Worm (Caenorhabditis elegans) whole organism, mixed stage, embryonic: ENCODE data around the gene srz-94.

ENCODE experiments used
- ceh-83 ChIP-seq: fragments of 200-800 bp; sonication (Bioruptor generic); optimal IDR thresholded peaks from 2 replicates; lab custom pipeline; 2018; ENCODE audit warnings: mild to moderate bottlenecking, missing genetic modification characterization, missing compliant biosample characterization
- pha-4 ChIP-seq: fragments of 150-350 bp; optimal IDR thresholded peaks from 2 replicates; lab custom pipeline; 2018; ENCODE audit warnings: missing biosample characterization, missing genetic modification reagents, missing genetic modification characterization
- snpc-4 ChIP-seq: fragments of 150-350 bp; optimal IDR thresholded peaks from 2 replicates; lab custom pipeline; 2014; ENCODE audit warnings: missing biosample characterization, missing genetic modification characterization
- ztf-11 ChIP-seq: fragments of 150-350 bp; optimal IDR thresholded peaks from 2 replicates; lab custom pipeline; 2014; ENCODE audit warnings: missing biosample characterization, missing genetic modification characterization

DNA sequence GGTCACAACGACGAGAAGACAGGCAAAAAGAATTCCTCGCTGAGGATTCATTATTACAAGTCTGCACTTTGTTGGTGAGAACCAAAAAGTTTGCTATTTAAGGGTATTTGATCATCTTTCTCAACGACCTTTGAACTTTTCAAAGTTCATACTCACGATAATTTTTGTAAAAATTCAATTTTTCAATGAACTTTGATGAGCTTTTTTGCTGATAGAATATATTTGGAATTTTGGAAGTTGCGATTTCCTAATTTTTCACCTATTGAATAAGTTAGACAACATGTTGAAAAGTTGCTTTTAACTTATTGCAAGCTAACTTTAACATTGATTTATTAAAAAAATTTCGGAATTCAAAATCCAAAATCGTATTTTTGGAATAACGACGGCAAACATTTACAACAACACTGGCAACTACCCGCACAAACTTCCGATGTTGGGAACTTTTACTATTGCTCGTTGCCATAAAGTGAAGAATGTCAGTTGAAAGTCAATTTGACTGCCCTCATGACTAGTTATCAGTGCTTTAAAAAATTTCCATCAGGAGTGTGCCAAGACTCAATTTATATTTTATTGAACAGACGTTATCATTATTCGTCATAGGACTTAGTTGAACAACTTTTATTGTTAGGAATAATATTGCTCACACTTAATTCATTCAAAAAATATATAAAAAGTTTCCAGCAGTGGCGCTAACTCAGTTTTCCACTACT lies 13.0 kb downstream of the srz-94 start, which contains the start of the genes F49H6.8 and F49H6.5:
- TF ChIP-seq snpc-4 (tag; lab: Kevin White, UChicago) (no peak), ceh-83 (no peak), ztf-11 (no peak), pha-4 (tag; lab: Kevin White, UChicago) (no peak)
